Fruit fly (Drosophila melanogaster): Measurements from ENCODE around the gene Trp1.

Trp1 gene

dm6 chr2L:10057236-10057635, 48.1 kb downstream of the Trp1 start (continued):
- TF ChIP-seq pdm3 (GFP tag; optimal IDR thresholded peaks at IDR 0.05): peak; percentile 97
- TF ChIP-seq Blimp-1 (GFP tag; optimal IDR thresholded peaks at IDR 0.05): peak; percentile 94
- TF ChIP-seq Hr38 (GFP tag; optimal IDR thresholded peaks at IDR 0.05): peak; percentile 20
- TF ChIP-seq svp (GFP tag): peak; percentile 99
- TF ChIP-seq esn (GFP tag; optimal IDR thresholded peaks at IDR 0.05): peak; percentile 98
- peak; percentile 97 for TF ChIP-seq CG10669 (GFP tag; optimal IDR thresholded peaks at IDR 0.05)
- TF ChIP-seq acj6 (GFP tag; optimal IDR thresholded peaks at IDR 0.05): peak; percentile 98
- peak; percentile 98 for TF ChIP-seq Eip75B (GFP tag; optimal IDR thresholded peaks at IDR 0.05)
- peak; percentile 91 for TF ChIP-seq CG4318 (GFP tag; optimal IDR thresholded peaks at IDR 0.05)
- TF ChIP-seq CG6808 (GFP tag; optimal IDR thresholded peaks at IDR 0.05): peak; percentile 94
- peak; percentile 92 for TF ChIP-seq Eip93F (GFP tag; optimal IDR thresholded peaks at IDR 0.05)
- peak; percentile 85 for TF ChIP-seq CG6276 (GFP tag; optimal IDR thresholded peaks at IDR 0.05)
- TF ChIP-seq CG8319 (GFP tag; optimal IDR thresholded peaks at IDR 0.05): peak; percentile 96
- TF ChIP-seq Ets21C (GFP tag; optimal IDR thresholded peaks at IDR 0.05): peak; percentile 96
- TF ChIP-seq CG16779 (tag; optimal IDR thresholded peaks at IDR 0.05): peak; percentile 93
- TF ChIP-seq dac (GFP tag; optimal IDR thresholded peaks at IDR 0.05): peak; percentile 93
- TF ChIP-seq CG10631 (GFP tag; optimal IDR thresholded peaks at IDR 0.05): peak; percentile 98
- peak; percentile 93 for TF ChIP-seq Gug (GFP tag; IDR thresholded peaks at IDR 0.05)
- TF ChIP-seq eg (GFP tag; IDR thresholded peaks at IDR 0.05): peak; percentile 97
- TF ChIP-seq Ets96B (tag; optimal IDR thresholded peaks at IDR 0.05): peak; percentile 96
- peak; percentile 97 for TF ChIP-seq CG3032 (tag; optimal IDR thresholded peaks at IDR 0.05)
- peak; percentile 99 for TF ChIP-seq CG6163 (GFP tag; IDR thresholded peaks at IDR 0.05)
- peak; percentile 95 for TF ChIP-seq spab (GFP tag; optimal IDR thresholded peaks at IDR 0.05)

- TF ChIP-seq dsx (GFP tag; optimal IDR thresholded peaks at IDR 0.05; ENCODE audit: poor library complexity, severe bottlenecking): no peak
- no peak for TF ChIP-seq fd85E (GFP tag; optimal IDR thresholded peaks at IDR 0.05)
- TF ChIP-seq CG3919 (GFP tag; optimal IDR thresholded peaks at IDR 0.05): no peak
- TF ChIP-seq CG11902 (GFP tag; optimal IDR thresholded peaks at IDR 0.05): no peak
- TF ChIP-seq Hr4 (GFP tag; optimal IDR thresholded peaks at IDR 0.05): no peak
- TF ChIP-seq CG8632 (GFP tag; optimal IDR thresholded peaks at IDR 0.05): no peak
- TF ChIP-seq Eip75B (GFP tag; optimal IDR thresholded peaks at IDR 0.05): no peak
- no peak for TF ChIP-seq cyc (GFP tag; optimal IDR thresholded peaks at IDR 0.05)
- TF ChIP-seq salr (GFP tag; optimal IDR thresholded peaks at IDR 0.05): no peak
- TF ChIP-seq Lpt (GFP tag; optimal IDR thresholded peaks at IDR 0.05): no peak
- TF ChIP-seq fd59A (GFP tag; optimal IDR thresholded peaks at IDR 0.05): no peak
- no peak for TF ChIP-seq OdsH (GFP tag; optimal IDR thresholded peaks at IDR 0.05)
Measured at dm6 chr2L:10060516-10060915, 51.3 kb downstream of the Trp1 start, which contains the start of gene Spn31A. Gene Spn31A, plus strand, starts transcription at chr2L:10060816.

dm6 chr2L:10061276-10061675, 52.1 kb downstream of the Trp1 start:
- no peak for TF ChIP-seq CG8119 (GFP tag; IDR thresholded peaks at IDR 0.05)
- peak; percentile 6 for TF ChIP-seq Hr4 (GFP tag; optimal IDR thresholded peaks at IDR 0.05)
- TF ChIP-seq svp (GFP tag): peak; percentile 23
- peak; percentile 14 for TF ChIP-seq CG32006 (GFP tag; optimal IDR thresholded peaks at IDR 0.05)
- 0 out of 3 replicates have a peak, but pooled peaks have one; percentile 37 for TF ChIP-seq eg (GFP tag; IDR thresholded peaks at IDR 0.05)
- no peak for TF ChIP-seq pdm3 (GFP tag; optimal IDR thresholded peaks at IDR 0.05)
- no peak for TF ChIP-seq CG16779 (tag; optimal IDR thresholded peaks at IDR 0.05)
- no peak for TF ChIP-seq salr (GFP tag; optimal IDR thresholded peaks at IDR 0.05)
- TF ChIP-seq CG1621 (tag; optimal IDR thresholded peaks at IDR 0.05): no peak

All from whole organism, prepupa.